Fruit fly (Drosophila melanogaster) whole organism, pupa: ENCODE data around the gene Hr38.

ENCODE experiments used
- CG13204 ChIP-seq: fragments of 200-800 bp; sonication (Bioruptor generic); optimal IDR thresholded peaks from 2 replicates; lab custom pipeline; 2018; ENCODE audit warnings: missing biosample characterization, mild to moderate bottlenecking, missing genetic modification characterization, moderate library complexity
- CG14655 ChIP-seq: fragments of 200-800 bp; sonication (Bioruptor generic); optimal IDR thresholded peaks from 3 replicates; lab custom pipeline; 2017; ENCODE audit warnings: mild to moderate bottlenecking, missing biosample characterization, missing genetic modification reagents, missing genetic modification characterization
- CG17806 ChIP-seq: fragments of 200-800 bp; sonication (Bioruptor generic); optimal IDR thresholded peaks from 2 replicates; lab custom pipeline; 2018; ENCODE audit warnings: missing biosample characterization, mild to moderate bottlenecking, missing genetic modification characterization, moderate library complexity
- CG34367 ChIP-seq: fragments of 200-800 bp; sonication (Bioruptor generic); optimal IDR thresholded peaks from 2 replicates; lab custom pipeline; 2018; ENCODE audit warnings: missing biosample characterization, mild to moderate bottlenecking, missing genetic modification characterization
- CG4496 ChIP-seq: fragments of 200-800 bp; sonication (Bioruptor generic); IDR thresholded peaks from 3 replicates; pipeline ENCODE4 v1.3.6; 2022; ENCODE audit warnings: missing biosample characterization, missing genetic modification characterization
- CG8159 ChIP-seq: fragments of 200-800 bp; sonication (Bioruptor generic); optimal IDR thresholded peaks from 3 replicates; lab custom pipeline; 2018; ENCODE audit warnings: missing biosample characterization, mild to moderate bottlenecking, missing genetic modification characterization, moderate library complexity
- CG9948 ChIP-seq: fragments of 200-800 bp; sonication (Bioruptor generic); optimal IDR thresholded peaks from 2 replicates; lab custom pipeline; 2018; ENCODE audit warnings: missing biosample characterization, mild to moderate bottlenecking, missing genetic modification characterization, moderate library complexity
- D1 ChIP-seq: fragments of 200-800 bp; sonication (Bioruptor generic); optimal IDR thresholded peaks from 2 replicates; lab custom pipeline; 2018; ENCODE audit warnings: missing biosample characterization, mild to moderate bottlenecking, missing genetic modification characterization, moderate library complexity
- EcR ChIP-seq: fragments of 200-800 bp; sonication (Bioruptor generic); optimal IDR thresholded peaks from 3 replicates; lab custom pipeline; 2019; ENCODE audit warnings: missing biosample characterization, missing genetic modification characterization, mild to moderate bottlenecking, moderate library complexity, missing genetic modification reagents
- Ets98B ChIP-seq: fragments of 200-800 bp; sonication (Bioruptor generic); IDR thresholded peaks from 2 replicates; pipeline ENCODE4 v1.3.6; 2022; ENCODE audit warnings: missing biosample characterization, missing genetic modification characterization
- Snoo ChIP-seq: fragments of 200-800 bp; sonication (Bioruptor generic); optimal IDR thresholded peaks from 3 replicates; lab custom pipeline; 2017; ENCODE audit warnings: missing biosample characterization, mild to moderate bottlenecking, missing genetic modification characterization, inconsistent platforms
- gl ChIP-seq: fragments of 200-800 bp; sonication (Bioruptor generic); optimal IDR thresholded peaks from 2 replicates; lab custom pipeline; 2018; ENCODE audit warnings: missing biosample characterization, mild to moderate bottlenecking, missing genetic modification characterization

DNA sequence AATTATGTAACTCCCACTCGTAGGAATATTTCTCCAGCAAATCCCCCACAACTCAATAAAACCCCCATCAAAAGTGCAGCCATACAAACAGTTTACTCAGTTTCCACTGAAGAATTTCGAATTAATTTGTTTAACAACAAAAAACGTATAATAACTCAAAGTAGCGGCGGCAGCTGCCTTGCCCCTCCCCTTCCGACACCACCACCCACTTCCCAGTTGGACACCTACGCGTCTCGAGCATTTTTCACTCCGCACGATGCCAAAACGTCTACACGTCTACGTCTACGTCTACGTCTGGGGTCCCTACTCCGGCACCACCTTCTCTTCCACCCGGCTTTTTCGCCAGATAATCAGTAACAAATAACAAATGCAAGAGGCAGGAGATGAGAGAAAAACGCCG is 43.2 kb downstream of the Hr38 start:
- no peak for TF ChIP-seq CG17806 (tag; lab: Kevin White, UChicago)
- TF ChIP-seq CG13204 (GFP tag; lab: Kevin White, UChicago) = no peak
- TF ChIP-seq D1 (tag; lab: Kevin White, UChicago) = no peak
- no peak for TF ChIP-seq CG34367 (tag; lab: Kevin White, UChicago)
- no peak for TF ChIP-seq CG4496 (GFP tag; lab: Robert Waterston, UW)
- TF ChIP-seq CG9948 = no peak
- TF ChIP-seq gl (tag; lab: Kevin White, UChicago) = no peak
- TF ChIP-seq Ets98B (GFP tag; lab: Robert Waterston, UW) = 0 out of 2 replicates have a peak, but pooled peaks have one; percentile 15
- no peak for TF ChIP-seq EcR (GFP tag; lab: Kevin White, UChicago)
- no peak for TF ChIP-seq CG8159 (tag; lab: Kevin White, UChicago)
- no peak for TF ChIP-seq CG14655
- TF ChIP-seq Snoo (tag; lab: Kevin White, UChicago) = no peak
